Fruit fly (Drosophila melanogaster): ENCODE measurements around the gene SdhBL.

Gene SdhBL

DNA sequence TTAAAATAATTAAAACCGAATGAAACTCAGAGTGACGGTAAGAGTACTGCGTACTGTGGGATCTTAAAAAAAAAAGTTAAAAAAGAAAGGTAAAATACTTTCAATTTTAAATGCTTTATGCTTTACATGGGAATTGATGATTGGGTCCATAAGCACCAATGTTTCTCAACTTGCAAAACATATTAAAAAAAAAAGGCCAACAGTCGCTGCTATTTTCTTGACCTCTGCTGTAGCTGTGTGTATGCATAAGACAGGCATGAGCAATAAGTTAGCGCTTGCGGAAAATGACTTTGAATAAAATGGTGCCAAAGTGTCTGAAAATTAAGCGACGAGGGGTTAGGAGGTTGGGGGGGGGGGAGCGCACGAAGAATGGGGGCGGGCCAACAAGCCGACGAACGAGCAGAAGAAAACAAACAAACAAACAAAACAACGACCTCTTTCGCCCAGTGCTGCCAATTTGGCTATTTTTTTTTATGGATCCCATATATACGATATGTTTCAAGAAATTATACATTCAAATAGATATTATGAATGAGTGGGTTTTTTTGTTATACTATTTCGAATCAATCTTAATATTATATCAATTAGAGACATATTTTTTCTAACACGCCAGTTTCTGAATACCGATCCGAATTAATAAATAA lies 24.6 kb upstream of the SdhBL start (continued):
- TF ChIP-seq Oli (tag; optimal IDR thresholded peaks at IDR 0.05) (peak; percentile 55), CG15269 (tag; optimal IDR thresholded peaks at IDR 0.05) (peak; percentile 65), CG2120 (GFP tag; optimal IDR thresholded peaks at IDR 0.05) (no peak), CG17328 (GFP tag; IDR thresholded peaks at IDR 0.05) (peak; percentile 50; the same call in 1 of the 2 replicates), Nf-YA (GFP tag; IDR thresholded peaks at IDR 0.05) (0 out of 2 replicates have a peak, but pooled peaks have one; percentile 35), dysf (GFP tag; IDR thresholded peaks at IDR 0.05) (peak; percentile 66; the same call in 2 of the 3 replicates), Chrac-16 (GFP tag; optimal IDR thresholded peaks at IDR 0.05) (peak; percentile 17), Med (GFP tag) (peak; percentile 86), Kr (GFP tag; optimal IDR thresholded peaks at IDR 0.05) (no peak), crol (GFP tag; IDR thresholded peaks at IDR 0.05) (peak; percentile 81), CG14710 (tag; optimal IDR thresholded peaks at IDR 0.05) (peak; percentile 14), Aef1 (GFP tag; IDR thresholded peaks at IDR 0.05) (peak; percentile 54; the same call in 2 of the 3 replicates), Dip3 (GFP tag; optimal IDR thresholded peaks at IDR 0.05) (no peak), BtbVII (GFP tag; optimal IDR thresholded peaks at IDR 0.05) (peak; percentile 37), CG7271 (tag; optimal IDR thresholded peaks at IDR 0.05) (no peak), Sry-β (GFP tag; optimal IDR thresholded peaks at IDR 0.05) (peak; percentile 78), E2f2 (GFP tag; IDR thresholded peaks at IDR 0.05) (peak; percentile 40; the same call in 1 of the 2 replicates), Hr78 (GFP tag; optimal IDR thresholded peaks at IDR 0.05) (peak in 1 of 2 experiments; percentile 52), Hsf (GFP tag; optimal IDR thresholded peaks at IDR 0.05) (peak; percentile 41), B-H1 (GFP tag; IDR thresholded peaks at IDR 0.05) (peak; percentile 41; the same call in 1 of the 3 replicates), Ada2b (GFP tag; IDR thresholded peaks at IDR 0.05) (peak; percentile 59; the same call in 1 of the 2 replicates), caup (GFP tag; optimal IDR thresholded peaks at IDR 0.05; ENCODE audit: severe bottlenecking) (peak; percentile 40), CG2202 (tag; optimal IDR thresholded peaks at IDR 0.05) (no peak), lmd (GFP tag; IDR thresholded peaks at IDR 0.05) (peak; percentile 67), fd96Cb (tag; optimal IDR thresholded peaks at IDR 0.05) (peak; percentile 50), hkb (optimal IDR thresholded peaks at IDR 0.05) (no peak), hkb (GFP tag; IDR thresholded peaks at IDR 0.05) (peak; percentile 82), fd3F (GFP tag; optimal IDR thresholded peaks at IDR 0.05) (peak; percentile 28), ERR (GFP tag; optimal IDR thresholded peaks at IDR 0.05) (no peak), Bteb2 (GFP tag; optimal IDR thresholded peaks at IDR 0.05) (no peak), CG42726 (GFP tag; IDR thresholded peaks at IDR 0.05; ENCODE audit: partially characterized antibody) (no peak), CG4617 (GFP tag; optimal IDR thresholded peaks at IDR 0.05; ENCODE audit: borderline replicate concordance) (no peak), CG13424 (tag; optimal IDR thresholded peaks at IDR 0.05) (peak; percentile 44), lbe (GFP tag; optimal IDR thresholded peaks at IDR 0.05) (peak; percentile 30), CG10654 (GFP tag; optimal IDR thresholded peaks at IDR 0.05) (peak; percentile 34), tio (GFP tag; optimal IDR thresholded peaks at IDR 0.05) (no peak), CG11560 (tag; IDR thresholded peaks at IDR 0.05) (no peak), CG15696 (tag; optimal IDR thresholded peaks at IDR 0.05) (peak; percentile 13), Hr51 (GFP tag; optimal IDR thresholded peaks at IDR 0.05) (peak in 1 of 2 experiments; percentile 67), tgo (GFP tag; IDR thresholded peaks at IDR 0.05) (peak; percentile 66), Bgb (GFP tag; IDR thresholded peaks at IDR 0.05; ENCODE audit: partially characterized antibody) (no peak), CG31224 (GFP tag; IDR thresholded peaks at IDR 0.05) (0 out of 2 replicates have a peak, but pooled peaks have one; percentile 17), ash1 (GFP tag; optimal IDR thresholded peaks at IDR 0.05) (no peak), CG9817 (tag; optimal IDR thresholded peaks at IDR 0.05) (peak; percentile 25), Dll (GFP tag; IDR thresholded peaks at IDR 0.05; ENCODE audit: partially characterized antibody) (no peak), sqz (GFP tag; optimal IDR thresholded peaks at IDR 0.05) (peak; percentile 23), CG5953 (GFP tag; IDR thresholded peaks at IDR 0.05) (0 out of 2 replicates have a peak, but pooled peaks have one; percentile 36), bsh (GFP tag; optimal IDR thresholded peaks at IDR 0.05) (peak; percentile 36 to 50)

All from whole organism, embryonic.